Fruit fly (Drosophila melanogaster) whole organism, adult: Measurements from ENCODE around the gene Rcd4.

Experiments used
- CG12768 ChIP-seq: fragments of 200-800 bp; sonication (Bioruptor generic); optimal IDR thresholded peaks from 2 replicates; lab custom pipeline; 2017; ENCODE audit warnings: missing biosample characterization, missing genetic modification characterization, mild to moderate bottlenecking, moderate library complexity, missing genetic modification reagents
- CG14711 ChIP-seq: fragments of 200-800 bp; sonication (Bioruptor generic); optimal IDR thresholded peaks from 2 replicates; lab custom pipeline; 2018; ENCODE audit warnings: missing biosample characterization, mild to moderate bottlenecking, missing genetic modification characterization, moderate library complexity
- CG1620 ChIP-seq: fragments of 200-800 bp; sonication (Bioruptor generic); optimal IDR thresholded peaks from 2 replicates; lab custom pipeline; 2016; ENCODE audit warnings: missing biosample characterization, missing genetic modification characterization
- CG5204 ChIP-seq: fragments of 200-800 bp; sonication (Bioruptor generic); optimal IDR thresholded peaks from 2 replicates; lab custom pipeline; 2016; ENCODE audit warnings: missing biosample characterization, missing genetic modification characterization
- Crg-1 ChIP-seq: fragments of 200-800 bp; sonication (Bioruptor generic); optimal IDR thresholded peaks from 2 replicates; lab custom pipeline; 2016; ENCODE audit warnings: missing biosample characterization, missing genetic modification characterization
- Mnt ChIP-seq: fragments of 200-800 bp; sonication (Bioruptor generic); optimal IDR thresholded peaks from 2 replicates; lab custom pipeline; 2016; ENCODE audit warnings: missing biosample characterization, mild to moderate bottlenecking, missing genetic modification characterization
- cic ChIP-seq: fragments of 200-800 bp; sonication (Bioruptor generic); optimal IDR thresholded peaks from 2 replicates; lab custom pipeline; 2017; ENCODE audit warnings: missing biosample characterization, mild to moderate bottlenecking, missing genetic modification characterization, moderate library complexity
- kay ChIP-seq: fragments of 200-800 bp; sonication (Bioruptor generic); peaks from one replicate; lab custom pipeline; 2016; ENCODE audit warnings: missing biosample characterization, missing genetic modification characterization, borderline replicate concordance
- tj ChIP-seq: fragments of 200-800 bp; sonication (Bioruptor generic); optimal IDR thresholded peaks from 3 replicates; lab custom pipeline; 2017; ENCODE audit warnings: missing biosample characterization, mild to moderate bottlenecking, missing genetic modification characterization, moderate library complexity

DNA sequence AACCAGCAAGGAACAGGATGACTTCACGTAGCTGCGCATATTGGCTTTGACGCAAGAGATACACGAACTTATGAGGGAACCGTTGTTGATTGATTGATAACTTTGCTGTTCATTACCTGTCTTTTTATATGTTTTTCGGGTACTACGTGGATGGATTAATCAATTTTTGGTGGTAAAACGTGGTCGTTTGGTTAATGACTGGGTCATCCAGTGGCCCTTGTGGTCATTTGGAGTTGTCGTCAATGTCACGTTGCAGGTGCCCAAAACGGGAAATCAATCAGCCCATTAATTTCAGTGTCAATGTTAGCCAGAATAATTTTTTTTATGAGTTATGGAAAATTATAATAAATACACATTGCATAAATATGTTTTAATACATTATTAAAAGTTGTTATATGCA is 6.6 kb downstream of the Rcd4 start, which contains the start of gene CG42819:
- no peak for TF ChIP-seq CG5204
- TF ChIP-seq CG1620 = no peak
- TF ChIP-seq tj (GFP tag; lab: Kevin White, UChicago) = no peak
- no peak for TF ChIP-seq Crg-1
- no peak for TF ChIP-seq cic
- TF ChIP-seq CG12768 = no peak
- no peak for TF ChIP-seq CG14711 (tag; lab: Kevin White, UChicago)
- TF ChIP-seq kay (GFP tag; lab: Kevin White, UChicago) = no peak
- no peak for TF ChIP-seq Mnt
